Worm (Caenorhabditis elegans) whole organism, L3 larva: Measurements from ENCODE around the gene F26F4.6.

Experiments
- R02D3.7 ChIP-seq: fragments of 150-350 bp; optimal IDR thresholded peaks from 2 replicates; lab custom pipeline; 2014; ENCODE audit warnings: missing biosample characterization, missing genetic modification characterization
- aly-2 ChIP-seq: fragments of 150-350 bp; optimal IDR thresholded peaks from 2 replicates; lab custom pipeline; 2014; ENCODE audit warnings: missing biosample characterization, missing genetic modification characterization
- ama-1 ChIP-seq: fragments of 150-350 bp; optimal IDR thresholded peaks from 2 replicates; lab custom pipeline; 2018
- ceh-82 ChIP-seq: fragments of 150-350 bp; optimal IDR thresholded peaks from 2 replicates; lab custom pipeline; 2014; ENCODE audit warnings: missing biosample characterization, missing genetic modification characterization
- ceh-9 ChIP-seq: sonication (generic microtip); optimal IDR thresholded peaks from 2 replicates; lab custom pipeline; 2018; ENCODE audit warnings: missing biosample characterization, missing genetic modification characterization
- egl-27 ChIP-seq: sonication (generic microtip); optimal IDR thresholded peaks from 4 replicates; lab custom pipeline; 2017; ENCODE audit warnings: missing biosample characterization, missing genetic modification reagents, missing genetic modification characterization
- egl-5 ChIP-seq: fragments of 150-350 bp; optimal IDR thresholded peaks from 2 replicates; lab custom pipeline; 2017; ENCODE audit warnings: missing biosample characterization, missing genetic modification reagents, missing genetic modification characterization, inconsistent platforms
- elt-1 ChIP-seq: fragments of 150-350 bp; optimal IDR thresholded peaks from 2 replicates; lab custom pipeline; 2014; ENCODE audit warnings: missing biosample characterization, missing genetic modification characterization
- elt-2 ChIP-seq: sonication (generic microtip); optimal IDR thresholded peaks from 2 replicates; lab custom pipeline; 2016; ENCODE audit warnings: missing genetic modification reagents, mild to moderate bottlenecking, missing genetic modification characterization, missing compliant biosample characterization
- elt-3 ChIP-seq, 3 experiments: fragments of 150-350 bp in 1 of 3; sonication (generic microtip) in 2 of 3; optimal IDR thresholded peaks; 2 replicates in 2 of 3; 4 replicates in 1 of 3; lab custom pipeline; 2014 to 2017; ENCODE audit warnings: missing biosample characterization in 3 of 3, missing genetic modification characterization in 3 of 3
- eor-1 ChIP-seq, 2 experiments: fragments of 150-350 bp; optimal IDR thresholded peaks; 2 replicates each; lab custom pipeline; 2014 to 2018; ENCODE audit warnings: missing biosample characterization in 2 of 2, missing genetic modification characterization in 2 of 2
- fkh-10 ChIP-seq: sonication (generic microtip); optimal IDR thresholded peaks from 2 replicates; lab custom pipeline; 2017; ENCODE audit warnings: missing biosample characterization, missing genetic modification reagents, missing genetic modification characterization
- fkh-2 ChIP-seq: fragments of 150-350 bp; optimal IDR thresholded peaks from 2 replicates; lab custom pipeline; 2014; ENCODE audit warnings: missing biosample characterization, missing genetic modification reagents, missing genetic modification characterization
- fos-1 ChIP-seq: fragments of 150-350 bp; optimal IDR thresholded peaks from 2 replicates; lab custom pipeline; 2014; ENCODE audit warnings: missing biosample characterization, missing genetic modification characterization
- hmg-11 ChIP-seq: sonication (generic microtip); optimal IDR thresholded peaks from 2 replicates; lab custom pipeline; 2016; ENCODE audit warnings: missing genetic modification characterization, missing compliant biosample characterization
- lin-15B ChIP-seq: fragments of 150-350 bp; optimal IDR thresholded peaks from 2 replicates; lab custom pipeline; 2014; ENCODE audit warnings: missing biosample characterization, missing genetic modification characterization
- lin-39 ChIP-seq: fragments of 150-350 bp; optimal IDR thresholded peaks from 2 replicates; lab custom pipeline; 2018; ENCODE audit warnings: missing biosample characterization, missing genetic modification reagents, missing genetic modification characterization
- lsy-12 ChIP-seq: sonication (generic microtip); optimal IDR thresholded peaks from 2 replicates; lab custom pipeline; 2016; ENCODE audit warnings: mild to moderate bottlenecking, missing genetic modification characterization, missing compliant biosample characterization
- mdl-1 ChIP-seq: fragments of 150-350 bp; optimal IDR thresholded peaks from 2 replicates; lab custom pipeline; 2014; ENCODE audit warnings: missing biosample characterization, missing genetic modification characterization
- nfya-1 ChIP-seq: sonication (generic microtip); optimal IDR thresholded peaks from 2 replicates; lab custom pipeline; 2017; ENCODE audit warnings: missing genetic modification characterization, mild to moderate bottlenecking, missing compliant biosample characterization, antibody characterized with exemption, moderate library complexity; ENCODE audit not compliant: insufficient read depth
- nhr-12 ChIP-seq: fragments of 150-350 bp; optimal IDR thresholded peaks from 2 replicates; lab custom pipeline; 2014; ENCODE audit warnings: missing biosample characterization, missing genetic modification characterization
- nhr-237 ChIP-seq: fragments of 150-350 bp; optimal IDR thresholded peaks from 2 replicates; lab custom pipeline; 2014; ENCODE audit warnings: missing biosample characterization, missing genetic modification characterization
- nhr-28 ChIP-seq: fragments of 150-350 bp; optimal IDR thresholded peaks from 2 replicates; lab custom pipeline; 2014; ENCODE audit warnings: missing biosample characterization, missing genetic modification characterization
- nhr-67 ChIP-seq: fragments of 150-350 bp; optimal IDR thresholded peaks from 2 replicates; lab custom pipeline; 2014; ENCODE audit warnings: missing biosample characterization, missing genetic modification characterization
- nhr-76 ChIP-seq: fragments of 150-350 bp; sonication (generic microtip); optimal IDR thresholded peaks from 5 replicates; lab custom pipeline; 2014; ENCODE audit warnings: missing biosample characterization, missing genetic modification characterization
- nhr-77 ChIP-seq: fragments of 150-350 bp; optimal IDR thresholded peaks from 2 replicates; lab custom pipeline; 2014; ENCODE audit warnings: missing biosample characterization, missing genetic modification characterization
- pha-4 ChIP-seq: fragments of 150-350 bp; optimal IDR thresholded peaks from 2 replicates; lab custom pipeline; 2014; ENCODE audit warnings: missing biosample characterization, missing genetic modification reagents, missing genetic modification characterization
- pqm-1 ChIP-seq: fragments of 150-350 bp; optimal IDR thresholded peaks from 2 replicates; lab custom pipeline; 2017; ENCODE audit warnings: missing biosample characterization, missing genetic modification characterization, inconsistent platforms
- skn-1 ChIP-seq: fragments of 150-350 bp; optimal IDR thresholded peaks from 2 replicates; lab custom pipeline; 2014; ENCODE audit warnings: missing biosample characterization, missing genetic modification characterization
- tbx-2 ChIP-seq: sonication (generic microtip); optimal IDR thresholded peaks from 2 replicates; lab custom pipeline; 2016; ENCODE audit warnings: mild to moderate bottlenecking, missing genetic modification characterization, missing compliant biosample characterization
- unc-39 ChIP-seq: sonication (generic microtip); optimal IDR thresholded peaks from 4 replicates; lab custom pipeline; 2017; ENCODE audit warnings: missing biosample characterization, missing genetic modification characterization
- unc-62 ChIP-seq: fragments of 150-350 bp; sonication (generic microtip); optimal IDR thresholded peaks from 4 replicates; lab custom pipeline; 2014; ENCODE audit warnings: missing biosample characterization, missing genetic modification reagents, missing genetic modification characterization
- zag-1 ChIP-seq: fragments of 150-350 bp; optimal IDR thresholded peaks from 2 replicates; lab custom pipeline; 2014; ENCODE audit warnings: missing biosample characterization, missing genetic modification characterization
- ztf-11 ChIP-seq: fragments of 150-350 bp; optimal IDR thresholded peaks from 2 replicates; lab custom pipeline; 2014; ENCODE audit warnings: missing biosample characterization, missing genetic modification characterization
- ztf-4 ChIP-seq: fragments of 150-350 bp; optimal IDR thresholded peaks from 2 replicates; lab custom pipeline; 2014; ENCODE audit warnings: missing biosample characterization, missing genetic modification characterization

Gene F26F4.6

DNA sequence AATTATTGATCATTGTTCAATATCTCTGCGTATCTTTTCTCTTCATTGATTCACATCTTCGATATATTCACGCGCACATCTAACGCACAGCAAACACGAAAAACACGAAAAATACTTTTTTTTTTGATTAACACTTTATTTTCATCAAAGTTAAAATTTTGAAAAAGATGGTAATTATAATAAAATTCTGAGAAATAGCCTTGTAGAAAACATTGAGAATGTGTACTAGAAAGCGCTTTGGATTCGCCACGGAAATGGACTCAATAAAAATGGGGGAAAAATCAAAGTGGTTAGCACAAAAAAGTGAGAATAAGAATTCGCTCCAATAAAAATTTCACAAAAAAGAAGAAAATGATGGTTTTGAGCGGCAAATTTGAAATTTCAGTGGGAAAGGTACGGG is at the start of gene F26F4.6:
Gene F26F4.6 (minus strand): TSS at position 101 of the 400 bp plus-strand sequence.
- TF ChIP-seq tbx-2 (no peak), lin-39 (tag; lab: Kevin White, UChicago) (no peak), nhr-67 (tag; lab: Kevin White, UChicago) (no peak), ceh-82 (tag; lab: Kevin White, UChicago) (no peak), pqm-1 (tag; lab: Kevin White, UChicago) (no peak), ztf-11 (tag; lab: Kevin White, UChicago) (no peak), unc-39 (tag; lab: Kevin White, UChicago) (no peak), egl-27 (tag; lab: Kevin White, UChicago) (no peak), lsy-12 (tag; lab: Kevin White, UChicago) (no peak), skn-1 (tag; lab: Kevin White, UChicago) (no peak), aly-2 (tag; lab: Kevin White, UChicago) (no peak), nfya-1 (tag; lab: Kevin White, UChicago) (no peak), fos-1 (tag; lab: Kevin White, UChicago) (no peak), ama-1 (lab: Kevin White, UChicago) (no peak), nhr-76 (tag; lab: Kevin White, UChicago) (no peak), nhr-12 (tag; lab: Kevin White, UChicago) (no peak), nhr-77 (tag; lab: Kevin White, UChicago) (no peak), elt-2 (tag; lab: Kevin White, UChicago) (no peak), nhr-28 (tag; lab: Kevin White, UChicago) (no peak), mdl-1 (tag; lab: Kevin White, UChicago) (no peak)

DNA sequence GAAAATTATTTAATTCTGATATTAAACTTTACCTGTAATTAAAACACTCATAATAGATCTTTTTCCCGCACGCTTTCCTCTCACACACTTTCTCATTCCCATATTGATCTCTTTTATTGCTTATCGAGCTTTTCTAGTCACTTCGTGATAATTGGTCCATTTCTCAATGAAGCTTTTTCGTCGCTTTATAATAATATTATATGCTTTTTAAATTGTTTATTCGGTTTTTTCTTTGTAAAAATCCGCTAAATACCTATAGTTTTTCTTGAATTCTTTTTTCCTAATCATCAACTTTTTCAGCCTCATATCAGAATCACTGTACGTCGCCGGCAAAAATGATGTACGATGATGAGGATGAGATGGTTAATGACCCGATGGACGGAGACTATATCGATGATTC is 45.8 kb upstream of the F26F4.6 start, which contains the start of gene rpb-2:
Gene rpb-2 (plus strand): TSS at position 301 of the 400 bp plus-strand sequence.
- no peak for TF ChIP-seq ceh-9
- no peak for TF ChIP-seq lsy-12 (tag; lab: Kevin White, UChicago)
- no peak for TF ChIP-seq fkh-2
- TF ChIP-seq fkh-10: no peak
- no peak for TF ChIP-seq nhr-237 (tag; lab: Kevin White, UChicago)
- no peak for TF ChIP-seq lin-39 (tag; lab: Kevin White, UChicago)
- TF ChIP-seq egl-5 (tag; lab: Kevin White, UChicago): no peak
- no peak for TF ChIP-seq skn-1 (tag; lab: Kevin White, UChicago)
- TF ChIP-seq nhr-12 (tag; lab: Kevin White, UChicago): no peak
- TF ChIP-seq unc-62: no peak
- no peak for TF ChIP-seq elt-1 (tag; lab: Kevin White, UChicago)
- no peak for TF ChIP-seq eor-1 (tag; optimal IDR thresholded peaks at IDR 0.05; lab: Kevin White, UChicago)

DNA sequence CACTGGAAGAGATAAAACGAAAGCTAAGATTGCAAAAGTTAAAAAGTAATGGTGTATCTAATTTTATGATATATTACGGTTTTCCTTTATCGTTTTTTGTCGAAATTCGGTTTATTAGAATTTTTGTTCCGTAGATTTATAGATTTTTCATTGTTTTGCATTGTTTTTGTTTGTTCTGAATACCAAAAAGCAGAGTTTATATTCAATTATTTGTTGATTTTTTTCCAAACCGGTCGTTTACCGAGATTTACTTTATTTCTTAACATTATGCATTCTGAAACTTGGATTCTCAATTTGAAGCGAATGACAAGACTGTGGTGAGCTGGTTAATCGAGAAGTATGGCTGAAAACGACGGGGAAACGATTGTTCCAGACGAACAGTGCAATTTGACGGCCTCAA is 43.6 kb upstream of the F26F4.6 start, which contains the start of gene fsn-1:
Gene fsn-1 (plus strand): TSS at position 301 of the 400 bp plus-strand sequence.
- no peak for TF ChIP-seq elt-3 (tag; optimal IDR thresholded peaks at IDR 0.05; lab: Kevin White, UChicago)
- TF ChIP-seq fkh-10: no peak
- TF ChIP-seq egl-5 (tag; lab: Kevin White, UChicago): no peak
- TF ChIP-seq ztf-4 (tag; lab: Kevin White, UChicago): no peak
- TF ChIP-seq nhr-12 (tag; lab: Kevin White, UChicago): no peak
- TF ChIP-seq elt-2 (tag; lab: Kevin White, UChicago): no peak
- TF ChIP-seq R02D3.7 (tag; lab: Kevin White, UChicago): no peak
- TF ChIP-seq fos-1 (tag; lab: Kevin White, UChicago): no peak
- TF ChIP-seq egl-27 (tag; lab: Kevin White, UChicago): no peak
- TF ChIP-seq hmg-11 (tag; lab: Kevin White, UChicago): no peak
- no peak for TF ChIP-seq nhr-77 (tag; lab: Kevin White, UChicago)
- TF ChIP-seq ztf-11 (tag; lab: Kevin White, UChicago): no peak
- no peak for TF ChIP-seq nhr-67 (tag; lab: Kevin White, UChicago)
- TF ChIP-seq nhr-28 (tag; lab: Kevin White, UChicago): no peak
- TF ChIP-seq lin-15B: no peak
- no peak for TF ChIP-seq zag-1
- no peak for TF ChIP-seq pqm-1 (tag; lab: Kevin White, UChicago)
- TF ChIP-seq lsy-12 (tag; lab: Kevin White, UChicago): no peak
- TF ChIP-seq, all 47 proteins: peak for 0

DNA sequence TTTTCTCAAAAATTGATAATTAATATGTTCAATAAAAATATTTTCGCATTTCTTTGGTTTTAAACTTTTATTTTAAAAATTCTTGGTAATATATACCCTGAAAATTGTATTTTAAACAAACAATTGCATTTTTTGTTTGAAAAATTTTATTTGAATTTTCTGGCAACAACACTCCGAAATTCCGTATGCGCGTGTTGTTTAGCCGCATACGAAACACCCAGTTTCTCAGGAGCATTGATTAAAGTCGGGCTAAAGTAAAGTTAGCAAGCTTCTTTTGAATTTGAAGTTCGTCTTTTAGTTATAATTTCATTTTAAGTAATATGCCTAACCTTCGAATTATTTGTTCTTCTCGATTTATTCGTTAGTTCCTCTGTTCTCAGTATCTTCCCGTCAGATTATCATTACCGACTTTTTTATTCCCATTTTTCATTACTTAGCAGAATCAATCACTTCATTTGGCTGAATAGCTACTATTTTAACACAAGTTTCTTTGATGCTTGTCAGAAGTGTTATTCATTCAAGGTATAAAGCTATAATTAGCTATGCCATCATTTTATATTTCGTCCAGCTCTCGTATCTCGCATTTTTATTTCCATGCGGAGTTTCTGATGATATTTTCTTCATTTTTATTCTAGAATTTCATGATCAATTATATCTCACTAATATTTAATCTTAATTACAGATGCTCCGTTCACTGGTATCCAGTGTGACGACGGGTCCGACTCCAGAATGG is 41.6 kb upstream of the F26F4.6 start, which contains the start of gene mrps-18C:
Gene mrps-18C (plus strand): TSS at position 683 of the 733 bp plus-strand sequence.
- TF ChIP-seq unc-62: no peak
- TF ChIP-seq nhr-12 (tag; lab: Kevin White, UChicago): no peak
- TF ChIP-seq pha-4: peak; percentile 13
- TF ChIP-seq lin-15B: peak; percentile 55
- no peak for TF ChIP-seq egl-27 (tag; lab: Kevin White, UChicago)
- no peak for TF ChIP-seq mdl-1 (tag; lab: Kevin White, UChicago)
- TF ChIP-seq fos-1 (tag; lab: Kevin White, UChicago): no peak
- peak; percentile 3 for TF ChIP-seq hmg-11 (tag; lab: Kevin White, UChicago)
- TF ChIP-seq zag-1: no peak
- TF ChIP-seq nhr-237 (tag; lab: Kevin White, UChicago): no peak
- TF ChIP-seq, all 47 proteins: peak for 3
